Fruit fly (Drosophila melanogaster): ENCODE results near the gene Cp15.

Cp15 gene

dm6 chr3L:8748839-8749238 is 20.6 kb downstream of the Cp15 start (continued):
- TF ChIP-seq pum (GFP tag; optimal IDR thresholded peaks at IDR 0.05) (no peak), bcd (GFP tag; optimal IDR thresholded peaks at IDR 0.05) (peak; percentile 25), Dll (GFP tag; IDR thresholded peaks at IDR 0.05; ENCODE audit: partially characterized antibody) (no peak), CG9876 (GFP tag; optimal IDR thresholded peaks at IDR 0.05) (peak; percentile 12), Aef1 (GFP tag; IDR thresholded peaks at IDR 0.05) (peak; percentile 47; the same call in 2 of the 3 replicates), Med (GFP tag) (peak; percentile 80), CG9932 (GFP tag; IDR thresholded peaks at IDR 0.05) (peak; percentile 74), CG11093 (GFP tag; IDR thresholded peaks at IDR 0.05) (no peak), her (GFP tag; optimal IDR thresholded peaks at IDR 0.05) (no peak), CG8290 (GFP tag; optimal IDR thresholded peaks at IDR 0.05) (peak; percentile 21), CG8290 (tag; optimal IDR thresholded peaks at IDR 0.05) (peak in 1 of 2 experiments; percentile 48), HLH4C (GFP tag; IDR thresholded peaks at IDR 0.05; ENCODE audit: partially characterized antibody) (no peak), HLH3B (GFP tag; IDR thresholded peaks at IDR 0.05) (no peak), Fer1 (GFP tag; optimal IDR thresholded peaks at IDR 0.05) (no peak), CG4360 (GFP tag; IDR thresholded peaks at IDR 0.05) (no peak), ranshi (GFP tag; IDR thresholded peaks at IDR 0.05) (no peak), Mrtf (GFP tag; IDR thresholded peaks at IDR 0.05) (peak; percentile 43; the same call in 2 of the 3 replicates), CG14441 (GFP tag; IDR thresholded peaks at IDR 0.05) (peak; percentile 45), trem (tag; optimal IDR thresholded peaks at IDR 0.05) (peak; percentile 18), Oaz (GFP tag; IDR thresholded peaks at IDR 0.05) (no peak), lbe (GFP tag; optimal IDR thresholded peaks at IDR 0.05) (no peak), NC2α (GFP tag; optimal IDR thresholded peaks at IDR 0.05) (no peak), Nf-YB (GFP tag; optimal IDR thresholded peaks at IDR 0.05) (no peak), Sry-δ (GFP tag; optimal IDR thresholded peaks at IDR 0.05) (no peak), CG2712 (tag; optimal IDR thresholded peaks at IDR 0.05) (peak; percentile 32), CG17568 (GFP tag; optimal IDR thresholded peaks at IDR 0.05) (no peak), CG2875 (GFP tag; optimal IDR thresholded peaks at IDR 0.05) (no peak), CG18599 (GFP tag; optimal IDR thresholded peaks at IDR 0.05) (no peak), NfI (GFP tag; optimal IDR thresholded peaks at IDR 0.05) (peak; percentile 32), Meics (GFP tag; optimal IDR thresholded peaks at IDR 0.05) (no peak), CG31388 (GFP tag; optimal IDR thresholded peaks at IDR 0.05) (no peak), CG7786 (GFP tag; optimal IDR thresholded peaks at IDR 0.05) (no peak), CG6175 (GFP tag; IDR thresholded peaks at IDR 0.05) (no peak), grau (tag; optimal IDR thresholded peaks at IDR 0.05) (peak; percentile 27), H15 (GFP tag; IDR thresholded peaks at IDR 0.05) (peak; percentile 43; the same call in 1 of the 3 replicates), CG11456 (GFP tag; IDR thresholded peaks at IDR 0.05) (peak; percentile 92), CG8924 (tag; optimal IDR thresholded peaks at IDR 0.05) (no peak), gem (tag; optimal IDR thresholded peaks at IDR 0.05) (peak; percentile 19), CG4730 (GFP tag; IDR thresholded peaks at IDR 0.05) (peak; percentile 50), YL-1 (GFP tag; optimal IDR thresholded peaks at IDR 0.05) (no peak), CG18619 (GFP tag; optimal IDR thresholded peaks at IDR 0.05) (no peak), dm (GFP tag; optimal IDR thresholded peaks at IDR 0.05) (no peak), Ets97D (GFP tag; optimal IDR thresholded peaks at IDR 0.05) (peak; percentile 19), ind (GFP tag; optimal IDR thresholded peaks at IDR 0.05) (peak; percentile 20), CG13424 (tag; optimal IDR thresholded peaks at IDR 0.05) (no peak), odd (GFP tag; optimal IDR thresholded peaks at IDR 0.05) (no peak), Sox100B (GFP tag; optimal IDR thresholded peaks at IDR 0.05) (no peak), insv (GFP tag; optimal IDR thresholded peaks at IDR 0.05) (no peak), stwl (tag; optimal IDR thresholded peaks at IDR 0.05) (peak; percentile 65), tll (GFP tag; optimal IDR thresholded peaks at IDR 0.05) (no peak), gt (GFP tag; IDR thresholded peaks at IDR 0.05) (no peak), CG3407 (GFP tag; optimal IDR thresholded peaks at IDR 0.05) (no peak)

Measured in whole organism, embryonic.